Worm (Caenorhabditis elegans): Measurements from ENCODE around the gene mdt-10.

- TF ChIP-seq nhr-237 (tag; optimal IDR thresholded peaks at IDR 0.05) (no peak), mml-1 (tag; optimal IDR thresholded peaks at IDR 0.05) (no peak), elt-3 (tag; optimal IDR thresholded peaks at IDR 0.05) (no peak), tbx-2 (tag; optimal IDR thresholded peaks at IDR 0.05) (no peak), unc-39 (tag; optimal IDR thresholded peaks at IDR 0.05) (no peak), egl-27 (tag; optimal IDR thresholded peaks at IDR 0.05) (no peak), nhr-11 (tag; optimal IDR thresholded peaks at IDR 0.05) (no peak), ztf-4 (tag; optimal IDR thresholded peaks at IDR 0.05) (no peak), zag-1 (tag; optimal IDR thresholded peaks at IDR 0.05) (no peak)
Observed at ce11 chrII:7873843-7874372, 19.1 kb upstream of the mdt-10 start, which contains the start of gene T01H3.3.

All from whole organism, L3 larva.